Fruit fly (Drosophila melanogaster): Measurements from ENCODE around the gene GABA-B-R3.

GABA-B-R3 gene

DNA sequence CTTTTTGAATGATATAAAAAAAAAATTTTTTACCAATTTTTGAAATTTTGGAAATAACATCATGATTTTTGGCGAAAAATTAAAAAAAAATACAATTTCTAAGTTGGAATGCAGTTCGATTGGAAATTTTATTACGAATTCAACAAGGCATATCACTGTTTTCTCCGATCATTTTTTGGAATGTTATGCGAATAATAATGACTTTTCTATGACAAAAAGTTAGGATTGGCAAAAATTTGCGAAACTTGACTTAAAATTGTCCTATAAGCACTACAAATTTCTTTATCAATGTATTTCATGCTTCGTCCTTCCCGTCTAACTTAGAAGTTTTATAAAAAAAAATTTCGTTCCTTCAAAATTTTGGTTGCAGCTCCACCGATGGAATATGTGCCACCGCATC is 34.3 kb downstream of the GABA-B-R3 start, which contains the start of gene CG3544:
Gene CG3544, plus strand, starts transcription at position 301 of the 400 bp plus-strand sequence.
- TF ChIP-seq CrebA (GFP tag; optimal IDR thresholded peaks at IDR 0.05; ENCODE audit: borderline replicate concordance) = no peak
- TF ChIP-seq sage (GFP tag; optimal IDR thresholded peaks at IDR 0.05) = no peak
- TF ChIP-seq rgr (GFP tag; optimal IDR thresholded peaks at IDR 0.05) = no peak
- no peak for TF ChIP-seq Vsx2 (GFP tag; optimal IDR thresholded peaks at IDR 0.05; ENCODE audit: partially characterized antibody)

DNA sequence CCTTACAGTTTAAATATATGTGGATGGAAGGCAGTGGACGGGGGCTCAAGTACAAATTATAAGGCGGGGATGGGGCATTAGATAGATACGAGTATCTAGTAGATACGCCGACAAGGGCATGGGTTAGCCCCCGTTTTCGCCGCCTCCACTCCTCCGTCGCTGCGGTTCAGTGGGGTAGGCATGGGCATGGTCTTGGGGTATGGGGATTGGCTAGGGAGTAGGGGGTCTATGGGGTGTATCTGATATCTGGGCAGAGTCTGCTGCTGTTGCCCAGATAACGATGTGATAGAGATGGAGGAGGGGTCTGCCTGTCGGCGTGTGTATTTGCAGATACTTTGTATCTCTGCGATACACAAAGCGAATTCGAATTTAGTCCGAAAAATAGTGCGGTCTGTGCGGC is 40.2 kb downstream of the GABA-B-R3 start:
- TF ChIP-seq woc (GFP tag; optimal IDR thresholded peaks at IDR 0.05) = no peak
- no peak for TF ChIP-seq fru (GFP tag; optimal IDR thresholded peaks at IDR 0.05)
- no peak for TF ChIP-seq HLH106 (tag; optimal IDR thresholded peaks at IDR 0.05)
- TF ChIP-seq Hr78 (GFP tag; optimal IDR thresholded peaks at IDR 0.05) = no peak
- no peak for TF ChIP-seq foxo (GFP tag; optimal IDR thresholded peaks at IDR 0.05)
- no peak for TF ChIP-seq sv (GFP tag; optimal IDR thresholded peaks at IDR 0.05)
- TF ChIP-seq Mio (GFP tag; optimal IDR thresholded peaks at IDR 0.05) = no peak
- no peak for TF ChIP-seq dl (GFP tag; optimal IDR thresholded peaks at IDR 0.05; ENCODE audit: insufficient read depth in 1 of 2, partially characterized antibody in 2 of 2)
- no peak for TF ChIP-seq dsf (GFP tag; optimal IDR thresholded peaks at IDR 0.05; ENCODE audit: borderline replicate concordance)
- TF ChIP-seq ey (GFP tag; optimal IDR thresholded peaks at IDR 0.05) = no peak
- TF ChIP-seq Vsx2 (GFP tag; optimal IDR thresholded peaks at IDR 0.05; ENCODE audit: partially characterized antibody) = no peak
- TF ChIP-seq tai (GFP tag; optimal IDR thresholded peaks at IDR 0.05) = no peak
- TF ChIP-seq CrebA (GFP tag; optimal IDR thresholded peaks at IDR 0.05; ENCODE audit: borderline replicate concordance) = no peak
- no peak for TF ChIP-seq Sp1 (GFP tag; optimal IDR thresholded peaks at IDR 0.05)
- TF ChIP-seq lola (GFP tag; optimal IDR thresholded peaks at IDR 0.05) = no peak
- no peak for TF ChIP-seq sage (GFP tag; optimal IDR thresholded peaks at IDR 0.05)

DNA sequence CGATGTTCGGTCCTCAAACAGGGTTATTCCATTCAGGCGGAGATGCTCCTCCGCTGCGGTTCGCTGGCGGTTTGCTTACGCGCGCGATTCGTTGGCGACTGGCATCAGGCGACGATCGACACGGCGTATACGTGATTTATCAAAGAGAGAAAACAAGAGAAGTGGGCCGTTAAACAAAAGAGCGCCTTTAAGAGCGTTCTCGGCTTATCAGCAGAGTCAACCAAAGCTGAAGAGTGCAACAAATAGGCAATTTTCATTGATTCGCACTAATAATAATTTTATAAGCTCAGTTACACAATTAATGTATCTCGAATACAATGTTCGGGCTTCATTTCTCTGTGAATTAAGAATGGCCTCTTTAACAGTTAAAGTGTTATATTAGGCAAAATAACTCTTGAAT is 41.0 kb downstream of the GABA-B-R3 start, which contains the start of gene Pkg21D:
Gene Pkg21D, minus strand, starts transcription at position 101 of the 400 bp plus-strand sequence.
- no peak for TF ChIP-seq Vsx2 (GFP tag; optimal IDR thresholded peaks at IDR 0.05; ENCODE audit: partially characterized antibody)
- no peak for TF ChIP-seq Rel (GFP tag; optimal IDR thresholded peaks at IDR 0.05)
- no peak for TF ChIP-seq Rel (tag; optimal IDR thresholded peaks at IDR 0.05)
- no peak for TF ChIP-seq Myc (optimal IDR thresholded peaks at IDR 0.05)
- TF ChIP-seq br (GFP tag; optimal IDR thresholded peaks at IDR 0.05) = no peak
- no peak for TF ChIP-seq Mio (GFP tag; optimal IDR thresholded peaks at IDR 0.05)
- no peak for TF ChIP-seq jim (GFP tag; optimal IDR thresholded peaks at IDR 0.05)
- TF ChIP-seq lola (GFP tag; optimal IDR thresholded peaks at IDR 0.05) = no peak
- TF ChIP-seq rgr (GFP tag; optimal IDR thresholded peaks at IDR 0.05) = no peak
- no peak for TF ChIP-seq tai (GFP tag; optimal IDR thresholded peaks at IDR 0.05)
- TF ChIP-seq CG9705 (GFP tag; optimal IDR thresholded peaks at IDR 0.05) = no peak
- no peak for TF ChIP-seq brk (GFP tag; optimal IDR thresholded peaks at IDR 0.05)
- TF ChIP-seq pan (optimal IDR thresholded peaks at IDR 0.05) = no peak
- TF ChIP-seq usp (GFP tag; optimal IDR thresholded peaks at IDR 0.05) = no peak
- TF ChIP-seq dl (GFP tag; optimal IDR thresholded peaks at IDR 0.05; ENCODE audit: insufficient read depth in 1 of 2, partially characterized antibody in 2 of 2) = no peak
- TF ChIP-seq CrebA (GFP tag; optimal IDR thresholded peaks at IDR 0.05; ENCODE audit: borderline replicate concordance) = no peak

DNA sequence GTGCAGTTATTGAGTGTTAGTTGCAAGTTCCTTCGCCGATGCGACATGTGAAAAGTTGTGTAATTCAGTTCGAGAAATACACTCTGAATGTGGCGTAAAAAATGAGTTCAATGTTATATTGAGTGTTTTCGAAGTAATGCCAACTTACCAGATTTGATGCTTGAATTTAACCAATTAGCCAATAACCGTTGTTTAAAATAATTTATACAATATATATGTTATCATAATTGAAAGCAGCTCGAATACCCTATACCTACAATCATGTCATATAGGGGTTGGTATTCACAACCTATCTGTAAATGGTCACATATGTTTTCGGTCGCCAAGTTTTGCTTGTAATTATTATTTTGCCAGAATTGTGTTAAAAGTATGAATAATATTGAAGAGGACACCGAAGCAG is 60.5 kb downstream of the GABA-B-R3 start, which contains the start of gene Nnf1b:
Gene Nnf1b, plus strand, starts transcription at position 301 of the 400 bp plus-strand sequence.
- TF ChIP-seq OdsH (GFP tag; optimal IDR thresholded peaks at IDR 0.05) (no peak), brk (GFP tag; optimal IDR thresholded peaks at IDR 0.05) (no peak), dsf (GFP tag; optimal IDR thresholded peaks at IDR 0.05; ENCODE audit: borderline replicate concordance) (no peak), Myc (optimal IDR thresholded peaks at IDR 0.05) (no peak), jim (GFP tag; optimal IDR thresholded peaks at IDR 0.05) (no peak), dl (GFP tag; optimal IDR thresholded peaks at IDR 0.05; ENCODE audit: insufficient read depth in 1 of 2, partially characterized antibody in 2 of 2) (no peak)

DNA sequence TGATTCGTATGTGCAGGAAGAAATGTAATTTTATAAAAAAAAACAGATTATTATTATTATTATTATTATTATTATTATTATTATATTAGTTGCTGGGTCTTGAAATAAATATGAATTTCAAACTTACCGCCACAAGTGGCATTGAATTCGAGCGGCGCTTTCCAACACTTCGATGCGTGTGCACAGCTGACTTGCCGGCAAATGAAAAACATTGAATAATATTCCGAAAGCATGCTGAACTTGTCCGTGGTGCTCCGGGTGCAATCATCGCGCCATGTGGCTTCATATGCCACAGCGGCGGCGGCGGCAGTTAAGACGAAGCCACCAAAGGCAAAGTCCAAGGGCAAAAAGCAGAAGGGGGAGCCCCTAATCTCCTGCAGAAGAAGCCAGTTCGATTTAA is 61.7 kb downstream of the GABA-B-R3 start, which contains the start of gene Dbp21E2:
Gene Dbp21E2, plus strand, starts transcription at position 180 of the 400 bp plus-strand sequence.
- no peak for TF ChIP-seq br (GFP tag; optimal IDR thresholded peaks at IDR 0.05)
- no peak for TF ChIP-seq Jra (GFP tag; optimal IDR thresholded peaks at IDR 0.05)
- TF ChIP-seq CG9705 (GFP tag; optimal IDR thresholded peaks at IDR 0.05) = no peak
- no peak for TF ChIP-seq Rel (GFP tag; optimal IDR thresholded peaks at IDR 0.05)
- peak; percentile 9 for TF ChIP-seq Rel (tag; optimal IDR thresholded peaks at IDR 0.05)
